Fruit fly (Drosophila melanogaster): ENCODE data around the gene Cyp4d2.
A peak's percentile ranks its signal among the peaks of the same experiment; 100 is the strongest.

Gene Cyp4d2

dm6 chrX:2149478-2149877 is 26.3 kb upstream of the Cyp4d2 start, which contains the start of gene bcn92 (continued):
- TF ChIP-seq Blimp-1 (GFP tag; optimal IDR thresholded peaks at IDR 0.05), result peak; percentile 20
- peak; percentile 43 for TF ChIP-seq CG2712 (tag; optimal IDR thresholded peaks at IDR 0.05)
- no peak for TF ChIP-seq CG9215 (GFP tag; IDR thresholded peaks at IDR 0.05)
- TF ChIP-seq CG8089 (GFP tag; optimal IDR thresholded peaks at IDR 0.05), result no peak
- no peak for TF ChIP-seq CG6813 (GFP tag; optimal IDR thresholded peaks at IDR 0.05)
- TF ChIP-seq Ptx1 (GFP tag; IDR thresholded peaks at IDR 0.05), result peak; percentile 25; the same call in 1 of the 2 replicates
- no peak for TF ChIP-seq Awh (GFP tag; IDR thresholded peaks at IDR 0.05)
- 0 out of 2 replicates have a peak, but pooled peaks have one; percentile 9 for TF ChIP-seq stc (GFP tag; IDR thresholded peaks at IDR 0.05)
- peak; percentile 3 for TF ChIP-seq CG17359 (tag; optimal IDR thresholded peaks at IDR 0.05)
- peak; percentile 35 for TF ChIP-seq pho (GFP tag; optimal IDR thresholded peaks at IDR 0.05)
- peak; percentile 96 for TF ChIP-seq CG13287 (GFP tag; IDR thresholded peaks at IDR 0.05; ENCODE audit: partially characterized antibody)
- TF ChIP-seq ranshi (GFP tag; IDR thresholded peaks at IDR 0.05), result no peak
- no peak for TF ChIP-seq D19B (GFP tag; optimal IDR thresholded peaks at IDR 0.05)
- no peak for TF ChIP-seq CG5953 (GFP tag; IDR thresholded peaks at IDR 0.05)
- no peak for TF ChIP-seq TFAM (GFP tag; optimal IDR thresholded peaks at IDR 0.05)
- peak; percentile 25 for TF ChIP-seq CG12942 (GFP tag; optimal IDR thresholded peaks at IDR 0.05)
- TF ChIP-seq zfh1 (GFP tag; IDR thresholded peaks at IDR 0.05), result no peak; the same call in 2 of the 3 replicates
- peak; percentile 91; the same call in 3 of the 4 replicates for TF ChIP-seq chinmo (GFP tag; IDR thresholded peaks at IDR 0.05; ENCODE audit: partially characterized antibody)
- TF ChIP-seq CG1792 (GFP tag; optimal IDR thresholded peaks at IDR 0.05), result peak; percentile 43
- peak; percentile 18 for TF ChIP-seq CG12155 (GFP tag; optimal IDR thresholded peaks at IDR 0.05)
- no peak for TF ChIP-seq gsb (GFP tag; IDR thresholded peaks at IDR 0.05)
- peak; percentile 8 for TF ChIP-seq unpg (GFP tag; optimal IDR thresholded peaks at IDR 0.05)
- no peak for TF ChIP-seq slou (GFP tag; optimal IDR thresholded peaks at IDR 0.05)
- no peak for TF ChIP-seq mirr (GFP tag; optimal IDR thresholded peaks at IDR 0.05)
- peak; percentile 19 for TF ChIP-seq ERR (GFP tag; optimal IDR thresholded peaks at IDR 0.05)
- no peak for TF ChIP-seq caup (GFP tag; optimal IDR thresholded peaks at IDR 0.05; ENCODE audit: severe bottlenecking)
- TF ChIP-seq Oli (tag; optimal IDR thresholded peaks at IDR 0.05), result no peak
- TF ChIP-seq sr (GFP tag; IDR thresholded peaks at IDR 0.05), result no peak
- TF ChIP-seq gcm (GFP tag; optimal IDR thresholded peaks at IDR 0.05), result no peak
- no peak for TF ChIP-seq emc (GFP tag; optimal IDR thresholded peaks at IDR 0.05)
- TF ChIP-seq CG1647 (GFP tag; optimal IDR thresholded peaks at IDR 0.05), result peak; percentile 26
- no peak for TF ChIP-seq D (optimal IDR thresholded peaks at IDR 0.05)
- no peak for TF ChIP-seq D (GFP tag; optimal IDR thresholded peaks at IDR 0.05)
- no peak for TF ChIP-seq z (GFP tag; IDR thresholded peaks at IDR 0.05)
- TF ChIP-seq CG13296 (GFP tag; optimal IDR thresholded peaks at IDR 0.05), result peak; percentile 7
- peak; percentile 42 for TF ChIP-seq CG2678 (tag; optimal IDR thresholded peaks at IDR 0.05)
- peak; percentile 70 for TF ChIP-seq Dbx (GFP tag; IDR thresholded peaks at IDR 0.05)
- TF ChIP-seq Elba2 (GFP tag; optimal IDR thresholded peaks at IDR 0.05), result peak; percentile 92
- no peak for TF ChIP-seq lov (optimal IDR thresholded peaks at IDR 0.05)
- no peak for TF ChIP-seq lov (GFP tag; IDR thresholded peaks at IDR 0.05)
- peak; percentile 19 for TF ChIP-seq sqz (GFP tag; optimal IDR thresholded peaks at IDR 0.05)
- TF ChIP-seq mam (GFP tag; optimal IDR thresholded peaks at IDR 0.05), result peak; percentile 54
- TF ChIP-seq gfzf (GFP tag; optimal IDR thresholded peaks at IDR 0.05), result peak; percentile 69
- peak; percentile 93 for TF ChIP-seq CG34224 (GFP tag; IDR thresholded peaks at IDR 0.05; ENCODE audit: partially characterized antibody)
- peak; percentile 33; the same call in 1 of the 2 replicates for TF ChIP-seq CG14441 (GFP tag; IDR thresholded peaks at IDR 0.05)
- peak; percentile 11 for TF ChIP-seq CG33213 (GFP tag; optimal IDR thresholded peaks at IDR 0.05)
- TF ChIP-seq peb (GFP tag; IDR thresholded peaks at IDR 0.05), result 0 out of 2 replicates have a peak, but pooled peaks have one; percentile 24
- TF ChIP-seq Drgx (GFP tag; IDR thresholded peaks at IDR 0.05), result 0 out of 2 replicates have a peak, but pooled peaks have one; percentile 8
- peak in 1 of 3 experiments; percentile 21 for TF ChIP-seq lola (GFP tag; optimal IDR thresholded peaks at IDR 0.05)
- TF ChIP-seq CG5180 (GFP tag; optimal IDR thresholded peaks at IDR 0.05), result no peak
- TF ChIP-seq CG7928 (GFP tag; optimal IDR thresholded peaks at IDR 0.05), result no peak

All from whole organism, embryonic.